Fruit fly (Drosophila melanogaster) whole organism, prepupa: Measurements from ENCODE around the gene obst-H.

Experiments
- CG11902 ChIP-seq: fragments of 200-800 bp; sonication (Bioruptor generic); optimal IDR thresholded peaks from 3 replicates; lab custom pipeline; 2016; ENCODE audit warnings: missing biosample characterization, missing genetic modification characterization
- CG6854 ChIP-seq: fragments of 200-800 bp; sonication (Bioruptor generic); optimal IDR thresholded peaks from 2 replicates; lab custom pipeline; 2017; ENCODE audit warnings: missing biosample characterization, mild to moderate bottlenecking, missing genetic modification characterization
- CG8119 ChIP-seq: fragments of 200-800 bp; sonication (Bioruptor generic); IDR thresholded peaks from 3 replicates; pipeline ENCODE4 v1.3.6; 2022; ENCODE audit warnings: missing biosample characterization, missing genetic modification characterization
- eg ChIP-seq: fragments of 200-800 bp; sonication (Bioruptor generic); IDR thresholded peaks from 3 replicates; pipeline ENCODE4 v1.3.6; 2022; ENCODE audit warnings: missing biosample characterization, missing genetic modification characterization

DNA sequence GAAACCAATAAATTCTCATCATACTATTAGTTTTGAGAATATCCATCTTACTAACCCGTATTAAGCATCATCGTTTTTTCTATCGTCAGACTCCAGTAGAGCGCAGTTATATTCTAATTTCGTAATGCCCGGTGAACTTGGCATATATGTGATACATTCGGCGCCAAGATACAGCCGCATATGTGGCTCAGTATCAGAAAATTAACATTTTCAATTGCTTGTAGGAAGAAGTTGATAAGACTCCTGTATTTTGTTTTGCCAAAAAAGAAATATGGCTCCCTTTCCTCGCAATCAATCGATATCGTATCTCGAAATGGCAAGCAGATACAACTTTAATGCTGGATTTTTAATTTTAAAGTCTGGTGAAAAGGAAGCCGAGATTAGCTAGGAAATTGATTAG lies 3.9 kb downstream of the obst-H start, which contains the start of gene CG33986:
- TF ChIP-seq eg: no peak
- no peak for TF ChIP-seq CG6854 (GFP tag; lab: Kevin White, UChicago)
- TF ChIP-seq CG8119 (GFP tag; lab: Robert Waterston, UW): no peak
- TF ChIP-seq CG11902 (GFP tag; lab: Kevin White, UChicago): no peak
